Fruit fly (Drosophila melanogaster) whole organism, embryonic: ENCODE results near the gene CG10597.

Experiments
- ATbp ChIP-seq: fragments of 200-800 bp; sonication (Bioruptor generic); optimal IDR thresholded peaks from 2 replicates; lab custom pipeline; 2017; ENCODE audit warnings: missing biosample characterization, mild to moderate bottlenecking, missing genetic modification characterization, missing genetic modification reagents
- Awh ChIP-seq: fragments of 200-800 bp; sonication (Bioruptor generic); IDR thresholded peaks from 2 replicates; pipeline ENCODE4, ENCODE4 v1.3.6; 2022; ENCODE audit warnings: missing biosample characterization, missing genetic modification characterization
- B-H1 ChIP-seq: fragments of 200-800 bp; sonication (Bioruptor generic); IDR thresholded peaks from 3 replicates; pipeline ENCODE4 v1.3.6; 2022; ENCODE audit warnings: missing biosample characterization, missing genetic modification characterization
- CG10267 ChIP-seq: fragments of 200-800 bp; sonication (Bioruptor generic); optimal IDR thresholded peaks from 2 replicates; lab custom pipeline; 2018; ENCODE audit warnings: missing biosample characterization, mild to moderate bottlenecking, missing genetic modification characterization, moderate library complexity
- CG11504 ChIP-seq: fragments of 200-800 bp; sonication (Bioruptor generic); optimal IDR thresholded peaks from 3 replicates; lab custom pipeline; 2019; ENCODE audit warnings: missing biosample characterization, mild to moderate bottlenecking, missing genetic modification characterization, moderate library complexity
- CG11696 ChIP-seq: fragments of 200-800 bp; sonication (Bioruptor generic); IDR thresholded peaks from 2 replicates; pipeline ENCODE4 v1.3.6; 2022; ENCODE audit warnings: missing biosample characterization, missing genetic modification characterization
- CG11723 ChIP-seq: fragments of 200-800 bp; sonication (Bioruptor generic); optimal IDR thresholded peaks from 2 replicates; lab custom pipeline; 2017; ENCODE audit warnings: missing biosample characterization, mild to moderate bottlenecking, missing genetic modification characterization
- CG13424 ChIP-seq: fragments of 200-800 bp; sonication (Bioruptor generic); optimal IDR thresholded peaks from 2 replicates; lab custom pipeline; 2019; ENCODE audit warnings: missing biosample characterization, mild to moderate bottlenecking, missing genetic modification characterization, moderate library complexity
- CG15696 ChIP-seq: fragments of 200-800 bp; sonication (Bioruptor generic); optimal IDR thresholded peaks from 2 replicates; lab custom pipeline; 2019; ENCODE audit warnings: missing biosample characterization, mild to moderate bottlenecking, missing genetic modification characterization, moderate library complexity
- CG17359 ChIP-seq: fragments of 200-800 bp; sonication (Bioruptor generic); optimal IDR thresholded peaks from 3 replicates; lab custom pipeline; 2018; ENCODE audit warnings: missing biosample characterization, mild to moderate bottlenecking, missing genetic modification characterization, moderate library complexity
- CG18764 ChIP-seq: fragments of 200-800 bp; sonication (Bioruptor generic); optimal IDR thresholded peaks from 3 replicates; lab custom pipeline; 2016; ENCODE audit warnings: missing biosample characterization, missing genetic modification characterization
- CG31441 ChIP-seq: fragments of 200-800 bp; sonication (Bioruptor generic); IDR thresholded peaks from 2 replicates; pipeline ENCODE4 v1.3.6; 2022; ENCODE audit warnings: missing biosample characterization, missing genetic modification characterization
- CG32532 ChIP-seq: fragments of 200-800 bp; sonication (Bioruptor generic); IDR thresholded peaks from 2 replicates; pipeline ENCODE4 v1.3.6; 2022; ENCODE audit warnings: missing biosample characterization, missing genetic modification characterization
- CG34422 ChIP-seq: fragments of 200-800 bp; sonication (Bioruptor generic); IDR thresholded peaks from 3 replicates; pipeline ENCODE4 v1.3.6; 2022; ENCODE audit warnings: missing biosample characterization, missing genetic modification characterization
- CG4282 ChIP-seq: fragments of 200-800 bp; sonication (Bioruptor generic); optimal IDR thresholded peaks from 2 replicates; lab custom pipeline; 2016; ENCODE audit warnings: missing biosample characterization, missing genetic modification characterization
- CG4424 ChIP-seq: fragments of 200-800 bp; sonication (Bioruptor generic); optimal IDR thresholded peaks from 3 replicates; lab custom pipeline; 2016; ENCODE audit warnings: missing biosample characterization, missing genetic modification characterization
- CG4707 ChIP-seq: fragments of 200-800 bp; sonication (Bioruptor generic); optimal IDR thresholded peaks from 2 replicates; lab custom pipeline; 2018; ENCODE audit warnings: missing biosample characterization, mild to moderate bottlenecking, missing genetic modification characterization, moderate library complexity
- CG6654 ChIP-seq: fragments of 200-800 bp; sonication (Bioruptor generic); optimal IDR thresholded peaks from 2 replicates; lab custom pipeline; 2017; ENCODE audit warnings: missing biosample characterization, mild to moderate bottlenecking, missing genetic modification characterization
- CG6689 ChIP-seq: fragments of 200-800 bp; sonication (Bioruptor generic); IDR thresholded peaks from 2 replicates; pipeline ENCODE4 v1.3.6; 2022; ENCODE audit warnings: missing biosample characterization, missing genetic modification characterization
- CG7271 ChIP-seq: fragments of 200-800 bp; sonication (Bioruptor generic); optimal IDR thresholded peaks from 2 replicates; lab custom pipeline; 2018; ENCODE audit warnings: missing biosample characterization, mild to moderate bottlenecking, missing genetic modification characterization, moderate library complexity
- CG7745 ChIP-seq: fragments of 200-800 bp; sonication (Bioruptor generic); optimal IDR thresholded peaks from 2 replicates; lab custom pipeline; 2018; ENCODE audit warnings: missing biosample characterization, mild to moderate bottlenecking, missing genetic modification characterization, moderate library complexity
- CG8290 ChIP-seq, 3 experiments: fragments of 200-800 bp; sonication (Bioruptor generic); optimal IDR thresholded peaks; 2 replicates each; lab custom pipeline; 2016 to 2019; ENCODE audit warnings: missing biosample characterization in 3 of 3, missing genetic modification characterization in 3 of 3, mild to moderate bottlenecking in 2 of 3, moderate library complexity in 1 of 3
- CHES-1-like ChIP-seq: fragments of 200-800 bp; sonication (Bioruptor generic); optimal IDR thresholded peaks from 2 replicates; lab custom pipeline; 2016; ENCODE audit warnings: missing biosample characterization, missing genetic modification characterization
- CkIIα-i1 ChIP-seq: fragments of 200-800 bp; sonication (Bioruptor generic); IDR thresholded peaks from 2 replicates; pipeline ENCODE4 v1.3.6; 2022; ENCODE audit warnings: missing biosample characterization, missing genetic modification characterization
- Dek ChIP-seq: fragments of 200-800 bp; sonication (Bioruptor generic); optimal IDR thresholded peaks from 3 replicates; lab custom pipeline; 2019; ENCODE audit warnings: missing biosample characterization, mild to moderate bottlenecking, missing genetic modification characterization, moderate library complexity
- E2f1 ChIP-seq: fragments of 200-800 bp; sonication (Bioruptor generic); IDR thresholded peaks from 2 replicates; pipeline ENCODE4 v1.3.6; 2022; ENCODE audit warnings: missing biosample characterization, missing genetic modification characterization
- E2f2 ChIP-seq: fragments of 200-800 bp; sonication (Bioruptor generic); IDR thresholded peaks from 2 replicates; pipeline ENCODE4 v1.3.6; 2022; ENCODE audit warnings: missing biosample characterization, missing genetic modification characterization
- ERR ChIP-seq: fragments of 200-800 bp; sonication (Bioruptor generic); optimal IDR thresholded peaks from 2 replicates; lab custom pipeline; 2016; ENCODE audit warnings: missing biosample characterization, missing genetic modification characterization
- Ets65A ChIP-seq: fragments of 200-800 bp; sonication (Bioruptor generic); peaks from one replicate; lab custom pipeline; 2016; ENCODE audit warnings: missing biosample characterization, missing genetic modification characterization
- H15 ChIP-seq: fragments of 200-800 bp; sonication (Bioruptor generic); IDR thresholded peaks from 3 replicates; pipeline ENCODE4 v1.3.6; 2022; ENCODE audit warnings: missing biosample characterization, missing genetic modification characterization
- HmgD ChIP-seq: fragments of 200-800 bp; sonication (Bioruptor generic); optimal IDR thresholded peaks from 3 replicates; lab custom pipeline; 2016; ENCODE audit warnings: missing biosample characterization, missing genetic modification characterization
- Hmx ChIP-seq: fragments of 200-800 bp; sonication (Bioruptor generic); optimal IDR thresholded peaks from 2 replicates; lab custom pipeline; 2016; ENCODE audit warnings: missing biosample characterization, missing genetic modification characterization
- Hr51 ChIP-seq, 2 experiments: fragments of 200-800 bp; sonication (Bioruptor generic); optimal IDR thresholded peaks; 2 replicates in 1 of 2; 3 replicates in 1 of 2; lab custom pipeline; 2016 to 2018; ENCODE audit warnings: missing biosample characterization in 2 of 2, missing genetic modification characterization in 2 of 2, mild to moderate bottlenecking in 1 of 2, moderate library complexity in 1 of 2
- Neu2 ChIP-seq: fragments of 200-800 bp; sonication (Bioruptor generic); optimal IDR thresholded peaks from 3 replicates; lab custom pipeline; 2016; ENCODE audit warnings: missing biosample characterization, missing genetic modification characterization, borderline replicate concordance
- Oaz ChIP-seq: fragments of 200-800 bp; sonication (Bioruptor generic); IDR thresholded peaks from 2 replicates; pipeline ENCODE4 v1.3.6; 2022; ENCODE audit warnings: missing biosample characterization, missing genetic modification characterization
- Opbp ChIP-seq: fragments of 200-800 bp; sonication (Bioruptor generic); IDR thresholded peaks from 3 replicates; pipeline ENCODE4 v1.3.6; 2022; ENCODE audit warnings: missing biosample characterization, missing genetic modification characterization; ENCODE audit not compliant: partially characterized antibody
- amos ChIP-seq: fragments of 200-800 bp; sonication (Bioruptor generic); IDR thresholded peaks from 2 replicates; pipeline ENCODE4 v1.3.6; 2022; ENCODE audit warnings: missing biosample characterization, missing genetic modification characterization; ENCODE audit not compliant: partially characterized antibody
- bsh ChIP-seq, 2 experiments: fragments of 200-800 bp; sonication (Bioruptor generic); optimal IDR thresholded peaks; 2 replicates each; lab custom pipeline; 2017 to 2018; ENCODE audit warnings: mild to moderate bottlenecking in 2 of 2, missing biosample characterization in 2 of 2, missing genetic modification characterization in 2 of 2, moderate library complexity in 1 of 2
- cad ChIP-seq: fragments of >200 bp; optimal IDR thresholded peaks from 2 replicates; lab custom pipeline; 2017; ENCODE audit warnings: missing biosample characterization, missing genetic modification characterization
- dmrt11E ChIP-seq: fragments of 200-800 bp; sonication (Bioruptor generic); optimal IDR thresholded peaks from 3 replicates; lab custom pipeline; 2018; ENCODE audit warnings: missing biosample characterization, mild to moderate bottlenecking, missing genetic modification characterization, moderate library complexity
- gce ChIP-seq: fragments of 200-800 bp; sonication (Bioruptor generic); IDR thresholded peaks from 3 replicates; pipeline ENCODE4 v1.3.6; 2022; ENCODE audit warnings: missing biosample characterization, missing genetic modification characterization
- grau ChIP-seq: fragments of 200-800 bp; optimal IDR thresholded peaks from 3 replicates; lab custom pipeline; 2019; ENCODE audit warnings: missing biosample characterization, mild to moderate bottlenecking, missing genetic modification characterization, moderate library complexity
- gro ChIP-seq: fragments of 200-800 bp; sonication (Bioruptor generic); optimal IDR thresholded peaks from 2 replicates; lab custom pipeline; 2016; ENCODE audit warnings: missing biosample characterization, missing genetic modification characterization
- ind ChIP-seq: fragments of 200-800 bp; sonication (Bioruptor generic); optimal IDR thresholded peaks from 3 replicates; lab custom pipeline; 2016; ENCODE audit warnings: missing biosample characterization, missing genetic modification characterization
- jumu ChIP-seq: fragments of 200-800 bp; sonication (Bioruptor generic); optimal IDR thresholded peaks from 3 replicates; lab custom pipeline; 2016; ENCODE audit warnings: missing biosample characterization, missing genetic modification characterization
- phol ChIP-seq: fragments of 200-800 bp; sonication (Bioruptor generic); optimal IDR thresholded peaks from 3 replicates; lab custom pipeline; 2018; ENCODE audit warnings: missing biosample characterization, mild to moderate bottlenecking, missing genetic modification characterization, moderate library complexity
- sens ChIP-seq: fragments of 200-800 bp; sonication (Bioruptor generic); peaks from one replicate; lab custom pipeline; 2016; ENCODE audit warnings: missing biosample characterization, missing genetic modification characterization
- shn ChIP-seq: fragments of 200-800 bp; sonication (Bioruptor generic); optimal IDR thresholded peaks from 3 replicates; lab custom pipeline; 2016; ENCODE audit warnings: missing biosample characterization, missing genetic modification characterization
- stc ChIP-seq: fragments of 200-800 bp; sonication (Bioruptor generic); IDR thresholded peaks from 2 replicates; pipeline ENCODE4 v1.3.6; 2022; ENCODE audit warnings: missing biosample characterization, missing genetic modification characterization
- toy ChIP-seq: fragments of 200-800 bp; sonication (Bioruptor generic); IDR thresholded peaks from 2 replicates; pipeline ENCODE4 v1.3.6; 2022; ENCODE audit warnings: missing biosample characterization, missing genetic modification characterization
- zen ChIP-seq: fragments of 200-800 bp; sonication (Bioruptor generic); optimal IDR thresholded peaks from 3 replicates; lab custom pipeline; 2018; ENCODE audit warnings: missing biosample characterization, mild to moderate bottlenecking, missing genetic modification characterization, moderate library complexity
- zfh1 ChIP-seq: fragments of 200-800 bp; sonication (Bioruptor generic); IDR thresholded peaks from 3 replicates; pipeline ENCODE4 v1.3.6; 2022; ENCODE audit warnings: missing biosample characterization, missing genetic modification characterization

The CG10597 gene

dm6 chrX:17244854-17245253 is 14.0 kb upstream of the CG10597 start, which contains the start of gene CG8915 (continued):
- TF ChIP-seq CG11696 (GFP tag; lab: Robert Waterston, UW) (no peak), CG4707 (GFP tag; lab: Kevin White, UChicago) (no peak), Hmx (GFP tag; lab: Kevin White, UChicago) (no peak), gro (GFP tag; lab: Kevin White, UChicago) (no peak), CG13424 (tag; lab: Kevin White, UChicago) (no peak), zfh1 (no peak), CG4282 (GFP tag; lab: Kevin White, UChicago) (no peak), ind (GFP tag; lab: Kevin White, UChicago) (no peak), toy (no peak), amos (GFP tag; lab: Robert Waterston, UW) (peak; percentile 47; the same call in 1 of the 2 replicates), HmgD (GFP tag; lab: Kevin White, UChicago) (no peak), CG15696 (no peak), dmrt11E (tag; lab: Kevin White, UChicago) (no peak), Neu2 (GFP tag; lab: Kevin White, UChicago) (no peak), CG34422 (GFP tag; lab: Robert Waterston, UW) (no peak), ERR (no peak), bsh (GFP tag; optimal IDR thresholded peaks at IDR 0.05; lab: Kevin White, UChicago) (no peak), CG7271 (tag; lab: Kevin White, UChicago) (no peak), cad (GFP tag; lab: Kevin White, UChicago) (no peak), jumu (GFP tag; lab: Kevin White, UChicago) (no peak), shn (GFP tag; lab: Kevin White, UChicago) (no peak), Awh (GFP tag; lab: Robert Waterston, UW) (no peak), stc (GFP tag; lab: Robert Waterston, UW) (no peak), H15 (no peak), Opbp (GFP tag; lab: Robert Waterston, UW) (peak; percentile 66; the same call in 2 of the 3 replicates), CkIIα-i1 (GFP tag; lab: Robert Waterston, UW) (no peak), Hr51 (GFP tag; optimal IDR thresholded peaks at IDR 0.05; lab: Kevin White, UChicago) (no peak), CG11723 (GFP tag; lab: Kevin White, UChicago) (no peak), CG18764 (GFP tag; lab: Kevin White, UChicago) (no peak), E2f2 (GFP tag; lab: Robert Waterston, UW) (peak; percentile 34; the same call in 1 of the 2 replicates), ATbp (GFP tag; lab: Kevin White, UChicago) (no peak), CHES-1-like (GFP tag; lab: Kevin White, UChicago) (no peak), CG32532 (GFP tag; lab: Robert Waterston, UW) (no peak), zen (tag; lab: Kevin White, UChicago) (no peak)

dm6 chrX:17237421-17237820 is 6.6 kb upstream of the CG10597 start:
- TF ChIP-seq CG6689, result 0 out of 2 replicates have a peak, but pooled peaks have one; percentile 5
- no peak for TF ChIP-seq B-H1 (GFP tag; lab: Robert Waterston, UW)
- peak; percentile 68 for TF ChIP-seq CG11504 (tag; lab: Kevin White, UChicago)
- no peak for TF ChIP-seq CG6654
- peak; percentile 52 for TF ChIP-seq phol (tag; lab: Kevin White, UChicago)
- TF ChIP-seq sens (GFP tag; lab: Kevin White, UChicago), result peak; percentile 58
- TF ChIP-seq E2f1 (GFP tag; lab: Robert Waterston, UW), result 0 out of 2 replicates have a peak, but pooled peaks have one; percentile 15
- peak; percentile 9 for TF ChIP-seq CG10267 (tag; lab: Kevin White, UChicago)
- TF ChIP-seq Dek (tag; lab: Kevin White, UChicago), result no peak
- TF ChIP-seq CG8290 (GFP tag; optimal IDR thresholded peaks at IDR 0.05; lab: Kevin White, UChicago), result no peak
- TF ChIP-seq CG8290 (tag; optimal IDR thresholded peaks at IDR 0.05; lab: Kevin White, UChicago), result no peak
- TF ChIP-seq Ets65A (GFP tag; lab: Kevin White, UChicago), result peak; percentile 41
- peak; percentile 28 for TF ChIP-seq dmrt11E (tag; lab: Kevin White, UChicago)
- TF ChIP-seq CG4424 (GFP tag; lab: Kevin White, UChicago), result peak; percentile 22
- peak; percentile 51 for TF ChIP-seq CG31441 (GFP tag; lab: Robert Waterston, UW)
- TF ChIP-seq Oaz (GFP tag; lab: Robert Waterston, UW), result no peak
- no peak for TF ChIP-seq CG7745 (tag; lab: Kevin White, UChicago)
- peak; percentile 14 for TF ChIP-seq grau
- TF ChIP-seq CG17359 (tag; lab: Kevin White, UChicago), result peak; percentile 49
- TF ChIP-seq gce (GFP tag; lab: Robert Waterston, UW), result no peak
